Fruit fly (Drosophila melanogaster) whole organism, embryonic: Measurements from ENCODE around the gene Acp26Aa.

ENCODE experiments used
- ATbp ChIP-seq: fragments of 200-800 bp; sonication (Bioruptor generic); optimal IDR thresholded peaks from 2 replicates; lab custom pipeline; 2017; ENCODE audit warnings: missing biosample characterization, mild to moderate bottlenecking, missing genetic modification characterization, missing genetic modification reagents
- Ada2b ChIP-seq: fragments of 200-800 bp; sonication (Bioruptor generic); IDR thresholded peaks from 2 replicates; pipeline ENCODE4 v1.3.6; 2022; ENCODE audit warnings: missing biosample characterization, missing genetic modification characterization
- Atf-2 ChIP-seq: fragments of 200-800 bp; sonication (Bioruptor generic); optimal IDR thresholded peaks from 2 replicates; lab custom pipeline; 2016; ENCODE audit warnings: missing biosample characterization, missing genetic modification characterization
- Atf6 ChIP-seq: fragments of 200-800 bp; sonication (Bioruptor generic); IDR thresholded peaks from 2 replicates; pipeline ENCODE4 v1.3.6; 2022; ENCODE audit warnings: missing biosample characterization, missing genetic modification characterization
- CG10959 ChIP-seq: fragments of 200-800 bp; sonication (Bioruptor generic); IDR thresholded peaks from 2 replicates; pipeline ENCODE4 v1.3.6; 2022; ENCODE audit warnings: missing biosample characterization, missing genetic modification characterization
- CG11085 ChIP-seq: fragments of 200-800 bp; sonication (Bioruptor generic); IDR thresholded peaks from 2 replicates; pipeline ENCODE4 v1.3.6; 2022; ENCODE audit warnings: missing biosample characterization, missing genetic modification characterization
- CG11560 ChIP-seq: fragments of 200-800 bp; sonication (Bioruptor generic); IDR thresholded peaks from 3 replicates; pipeline ENCODE4 v1.3.6; 2022; ENCODE audit warnings: missing biosample characterization, missing genetic modification characterization
- CG12299 ChIP-seq: fragments of 200-800 bp; sonication (Bioruptor generic); optimal IDR thresholded peaks from 2 replicates; lab custom pipeline; 2018; ENCODE audit warnings: missing biosample characterization, mild to moderate bottlenecking, missing genetic modification characterization
- CG12769 ChIP-seq: fragments of 200-800 bp; sonication (Bioruptor generic); optimal IDR thresholded peaks from 2 replicates; lab custom pipeline; 2019; ENCODE audit warnings: missing biosample characterization, mild to moderate bottlenecking, missing genetic modification characterization, moderate library complexity
- CG12942 ChIP-seq: fragments of 200-800 bp; sonication (Bioruptor generic); optimal IDR thresholded peaks from 3 replicates; lab custom pipeline; 2016; ENCODE audit warnings: missing biosample characterization, missing genetic modification characterization
- CG13287 ChIP-seq: fragments of 200-800 bp; sonication (Bioruptor generic); IDR thresholded peaks from 2 replicates; pipeline ENCODE4 v1.3.6; 2022; ENCODE audit warnings: missing biosample characterization, missing genetic modification characterization; ENCODE audit not compliant: partially characterized antibody
- CG13296 ChIP-seq: fragments of 200-800 bp; sonication (Bioruptor generic); optimal IDR thresholded peaks from 3 replicates; lab custom pipeline; 2018; ENCODE audit warnings: missing biosample characterization, mild to moderate bottlenecking, missing genetic modification characterization
- CG14710 ChIP-seq: fragments of 200-800 bp; sonication (Bioruptor generic); optimal IDR thresholded peaks from 3 replicates; lab custom pipeline; 2019; ENCODE audit warnings: missing biosample characterization, mild to moderate bottlenecking, missing genetic modification characterization, moderate library complexity
- CG17359 ChIP-seq: fragments of 200-800 bp; sonication (Bioruptor generic); optimal IDR thresholded peaks from 3 replicates; lab custom pipeline; 2018; ENCODE audit warnings: missing biosample characterization, mild to moderate bottlenecking, missing genetic modification characterization, moderate library complexity
- CG43689 ChIP-seq: fragments of 200-800 bp; sonication (Bioruptor generic); IDR thresholded peaks from 2 replicates; pipeline ENCODE4 v1.3.6; 2022; ENCODE audit warnings: missing biosample characterization, missing genetic modification characterization
- CG4854 ChIP-seq: fragments of 200-800 bp; sonication (Bioruptor generic); optimal IDR thresholded peaks from 2 replicates; lab custom pipeline; 2016; ENCODE audit warnings: missing biosample characterization, missing genetic modification characterization, inconsistent platforms
- CG7271 ChIP-seq: fragments of 200-800 bp; sonication (Bioruptor generic); optimal IDR thresholded peaks from 2 replicates; lab custom pipeline; 2018; ENCODE audit warnings: missing biosample characterization, mild to moderate bottlenecking, missing genetic modification characterization, moderate library complexity
- CG7372 ChIP-seq: fragments of 200-800 bp; sonication (Bioruptor generic); IDR thresholded peaks from 2 replicates; pipeline ENCODE4 v1.3.6; 2022; ENCODE audit warnings: missing biosample characterization, missing genetic modification characterization
- CG8290 ChIP-seq, 3 experiments: fragments of 200-800 bp; sonication (Bioruptor generic); optimal IDR thresholded peaks; 2 replicates each; lab custom pipeline; 2016 to 2019; ENCODE audit warnings: missing biosample characterization in 3 of 3, missing genetic modification characterization in 3 of 3, mild to moderate bottlenecking in 2 of 3, moderate library complexity in 1 of 3
- CrebB ChIP-seq: fragments of 200-800 bp; sonication (Bioruptor generic); optimal IDR thresholded peaks from 3 replicates; lab custom pipeline; 2018; ENCODE audit warnings: missing biosample characterization, mild to moderate bottlenecking, missing genetic modification characterization
- D ChIP-seq, 2 experiments: fragments of 200-800 bp in 1 of 2; fragments of >200 bp in 1 of 2; sonication (Bioruptor generic) in 1 of 2; optimal IDR thresholded peaks; 2 replicates in 1 of 2; 3 replicates in 1 of 2; lab custom pipeline; 2017; ENCODE audit warnings: mild to moderate bottlenecking in 1 of 2, missing biosample characterization in 1 of 2, missing genetic modification characterization in 1 of 2, missing genetic modification reagents in 1 of 2
- HmgD ChIP-seq: fragments of 200-800 bp; sonication (Bioruptor generic); optimal IDR thresholded peaks from 3 replicates; lab custom pipeline; 2016; ENCODE audit warnings: missing biosample characterization, missing genetic modification characterization
- NC2α ChIP-seq: fragments of 200-800 bp; sonication (Bioruptor generic); optimal IDR thresholded peaks from 2 replicates; lab custom pipeline; 2016; ENCODE audit warnings: missing biosample characterization, missing genetic modification characterization
- NK7.1 ChIP-seq: fragments of 200-800 bp; sonication (Bioruptor generic); optimal IDR thresholded peaks from 3 replicates; lab custom pipeline; 2016; ENCODE audit warnings: missing biosample characterization, missing genetic modification characterization
- PHDP ChIP-seq: fragments of 200-800 bp; sonication (Bioruptor generic); optimal IDR thresholded peaks from 3 replicates; lab custom pipeline; 2018; ENCODE audit warnings: missing biosample characterization, mild to moderate bottlenecking, missing genetic modification characterization, moderate library complexity
- Sin3A ChIP-seq: fragments of >200 bp; optimal IDR thresholded peaks from 2 replicates; lab custom pipeline; 2018
- Vsx1 ChIP-seq: fragments of 200-800 bp; sonication (Bioruptor generic); optimal IDR thresholded peaks from 2 replicates; lab custom pipeline; 2017; ENCODE audit warnings: missing biosample characterization, mild to moderate bottlenecking, missing genetic modification characterization, missing genetic modification reagents
- bowl ChIP-seq: fragments of 200-800 bp; sonication (Bioruptor generic); IDR thresholded peaks from 2 replicates; pipeline ENCODE4 v1.3.6; 2022; ENCODE audit warnings: missing biosample characterization, missing genetic modification characterization
- cad ChIP-seq: fragments of >200 bp; optimal IDR thresholded peaks from 2 replicates; lab custom pipeline; 2017; ENCODE audit warnings: missing biosample characterization, missing genetic modification characterization
- cato ChIP-seq: fragments of 200-800 bp; sonication (Bioruptor generic); optimal IDR thresholded peaks from 2 replicates; lab custom pipeline; 2016; ENCODE audit warnings: missing biosample characterization, missing genetic modification characterization, borderline replicate concordance
- en ChIP-seq: fragments of 200-800 bp; sonication (Bioruptor generic); optimal IDR thresholded peaks from 2 replicates; lab custom pipeline; 2016; ENCODE audit warnings: missing biosample characterization, missing genetic modification characterization
- fd64A ChIP-seq: fragments of 200-800 bp; sonication (Bioruptor generic); optimal IDR thresholded peaks from 3 replicates; lab custom pipeline; 2018; ENCODE audit warnings: missing biosample characterization, mild to moderate bottlenecking, missing genetic modification characterization
- ftz-f1 ChIP-seq: fragments of 200-800 bp; sonication (Bioruptor generic); optimal IDR thresholded peaks from 2 replicates; lab custom pipeline; 2016; ENCODE audit warnings: missing biosample characterization, missing genetic modification characterization
- grn ChIP-seq: fragments of 200-800 bp; sonication (Bioruptor generic); optimal IDR thresholded peaks from 3 replicates; lab custom pipeline; 2017; ENCODE audit warnings: missing biosample characterization, missing genetic modification characterization
- ken ChIP-seq: fragments of 200-800 bp; sonication (Bioruptor generic); IDR thresholded peaks from 3 replicates; pipeline ENCODE4 v1.3.6; 2022; ENCODE audit warnings: missing biosample characterization, missing genetic modification characterization
- lab ChIP-seq: fragments of 200-800 bp; sonication (Bioruptor generic); optimal IDR thresholded peaks from 3 replicates; lab custom pipeline; 2017; ENCODE audit warnings: missing biosample characterization, missing genetic modification characterization, mild to moderate bottlenecking, moderate library complexity, missing genetic modification reagents
- lmd ChIP-seq: fragments of 200-800 bp; sonication (Bioruptor generic); IDR thresholded peaks from 2 replicates; pipeline ENCODE4 v1.3.6; 2022; ENCODE audit warnings: missing biosample characterization, missing genetic modification characterization
- pan ChIP-seq, 4 experiments: fragments of >200 bp in 3 of 4; fragments of 200-800 bp in 1 of 4; sonication (Bioruptor generic) in 1 of 4; optimal IDR thresholded peaks in 3 of 4; IDR thresholded peaks in 1 of 4; 2 replicates each; pipeline versions ENCODE4 v1.3.6 to Lab custom; 2017 to 2022; ENCODE audit warnings: missing biosample characterization in 2 of 4, missing genetic modification characterization in 2 of 4, mixed read lengths in 1 of 4
- rib ChIP-seq: fragments of 200-800 bp; sonication (Bioruptor generic); IDR thresholded peaks from 2 replicates; pipeline ENCODE4 v1.3.6; 2022; ENCODE audit warnings: missing biosample characterization, missing genetic modification characterization
- sd ChIP-seq: fragments of 200-800 bp; sonication (Bioruptor generic); optimal IDR thresholded peaks from 3 replicates; lab custom pipeline; 2018; ENCODE audit warnings: missing biosample characterization, mild to moderate bottlenecking, missing genetic modification characterization, moderate library complexity
- sens ChIP-seq: fragments of 200-800 bp; sonication (Bioruptor generic); peaks from one replicate; lab custom pipeline; 2016; ENCODE audit warnings: missing biosample characterization, missing genetic modification characterization
- shn ChIP-seq: fragments of 200-800 bp; sonication (Bioruptor generic); optimal IDR thresholded peaks from 3 replicates; lab custom pipeline; 2016; ENCODE audit warnings: missing biosample characterization, missing genetic modification characterization
- sisA ChIP-seq: fragments of 200-800 bp; sonication (Bioruptor generic); IDR thresholded peaks from 2 replicates; pipeline ENCODE4 v1.3.6; 2022; ENCODE audit warnings: missing biosample characterization, missing genetic modification characterization
- slp2 ChIP-seq: fragments of 200-800 bp; sonication (Bioruptor generic); optimal IDR thresholded peaks from 2 replicates; lab custom pipeline; 2016; ENCODE audit warnings: missing biosample characterization, missing genetic modification characterization
- ssp ChIP-seq: fragments of 200-800 bp; sonication (Bioruptor generic); IDR thresholded peaks from 2 replicates; pipeline ENCODE4 v1.3.6; 2022; ENCODE audit warnings: missing biosample characterization, missing genetic modification characterization
- vvl ChIP-seq: fragments of 200-800 bp; sonication (Bioruptor generic); IDR thresholded peaks from 2 replicates; pipeline ENCODE4 v1.3.6; 2022; ENCODE audit warnings: missing biosample characterization, missing genetic modification characterization
- yki ChIP-seq: fragments of >200 bp; optimal IDR thresholded peaks from 3 replicates; lab custom pipeline; 2018
- z ChIP-seq: fragments of 200-800 bp; sonication (Bioruptor generic); IDR thresholded peaks from 3 replicates; pipeline ENCODE4 v1.3.6; 2022; ENCODE audit warnings: missing biosample characterization, missing genetic modification characterization

Acp26Aa gene

dm6 chr2L:5906893-5907850, 13.5 kb upstream of the Acp26Aa start, which contains the start of gene bchs (continued):
- TF ChIP-seq fd64A (GFP tag; lab: Kevin White, UChicago) (peak; percentile 98), Sin3A (lab: Kevin White, UChicago) (peak; percentile 50), CG12299 (peak; percentile 91), CG12769 (tag; lab: Kevin White, UChicago) (no peak), lmd (GFP tag; lab: Robert Waterston, UW) (peak; percentile 34; the same call in 1 of the 2 replicates), CG17359 (tag; lab: Kevin White, UChicago) (peak; percentile 94), NK7.1 (GFP tag; lab: Kevin White, UChicago) (peak; percentile 92), shn (GFP tag; lab: Kevin White, UChicago) (peak; percentile 86), CG4854 (GFP tag; lab: Kevin White, UChicago) (no peak), HmgD (peak; percentile 64), CG11560 (tag; lab: Robert Waterston, UW) (no peak), CG13287 (GFP tag; lab: Robert Waterston, UW) (peak; percentile 39), CrebB (peak; percentile 96), CG43689 (GFP tag; lab: Robert Waterston, UW) (peak; percentile 49; the same call in 1 of the 2 replicates), rib (GFP tag; lab: Robert Waterston, UW) (peak; percentile 91), Atf-2 (GFP tag; lab: Kevin White, UChicago) (peak; percentile 79), ssp (no peak), CG7372 (GFP tag; lab: Robert Waterston, UW) (0 out of 2 replicates have a peak, but pooled peaks have one; percentile 19), cato (peak; percentile 74), bowl (GFP tag; lab: Robert Waterston, UW) (peak; percentile 78), Ada2b (GFP tag; lab: Robert Waterston, UW) (peak; percentile 30; the same call in 1 of the 2 replicates), CG13296 (GFP tag; lab: Kevin White, UChicago) (peak; percentile 92), CG10959 (peak; percentile 44), en (GFP tag; lab: Kevin White, UChicago) (peak; percentile 87), CG7271 (tag; lab: Kevin White, UChicago) (peak; percentile 24), ftz-f1 (GFP tag; lab: Kevin White, UChicago) (no peak), CG8290 (GFP tag; optimal IDR thresholded peaks at IDR 0.05; lab: Kevin White, UChicago) (peak; percentile 29), CG8290 (tag; optimal IDR thresholded peaks at IDR 0.05; lab: Kevin White, UChicago) (peak; percentile 82 to 83), vvl (GFP tag; lab: Robert Waterston, UW) (peak; percentile 92), yki (no peak), CG12942 (peak; percentile 85), sens (peak; percentile 94), Atf6 (GFP tag; lab: Robert Waterston, UW) (peak; percentile 90), ken (GFP tag; lab: Robert Waterston, UW) (peak; percentile 75; the same call in 2 of the 3 replicates), PHDP (tag; lab: Kevin White, UChicago) (peak; percentile 92), grn (GFP tag; lab: Kevin White, UChicago) (peak; percentile 96), pan (optimal IDR thresholded peaks at IDR 0.05; lab: Kevin White, UChicago) (peak in 1 of 2 experiments; percentile 2), pan (GFP tag; optimal IDR thresholded peaks at IDR 0.05 in 1 of 2, IDR thresholded peaks at IDR 0.05 in 1 of 2) (peak in 1 of 2 experiments; percentile 94), Vsx1 (GFP tag; lab: Kevin White, UChicago) (peak; percentile 97), sisA (GFP tag; lab: Robert Waterston, UW) (no peak), D (optimal IDR thresholded peaks at IDR 0.05; lab: Kevin White, UChicago) (no peak), D (GFP tag; optimal IDR thresholded peaks at IDR 0.05; lab: Kevin White, UChicago) (peak; percentile 89), cad (GFP tag; lab: Kevin White, UChicago) (no peak), CG11085 (GFP tag; lab: Robert Waterston, UW) (peak; percentile 40; the same call in 1 of the 2 replicates), sd (tag; lab: Kevin White, UChicago) (peak; percentile 87), NC2α (GFP tag; lab: Kevin White, UChicago) (peak; percentile 89), CG14710 (tag; lab: Kevin White, UChicago) (peak; percentile 76), z (GFP tag; lab: Robert Waterston, UW) (peak; percentile 79), slp2 (GFP tag; lab: Kevin White, UChicago) (peak; percentile 64), ATbp (GFP tag; lab: Kevin White, UChicago) (peak; percentile 100), lab (GFP tag; lab: Kevin White, UChicago) (peak; percentile 98)
